Fruit fly (Drosophila melanogaster): ENCODE measurements around the gene Lsp1beta.

- no peak for TF ChIP-seq CG6854 (GFP tag; optimal IDR thresholded peaks at IDR 0.05)
- TF ChIP-seq Smox (GFP tag; optimal IDR thresholded peaks at IDR 0.05), result no peak
- TF ChIP-seq OdsH (GFP tag; optimal IDR thresholded peaks at IDR 0.05), result no peak
- no peak for TF ChIP-seq Hr39 (GFP tag; optimal IDR thresholded peaks at IDR 0.05)
- no peak for TF ChIP-seq CG4318 (GFP tag; optimal IDR thresholded peaks at IDR 0.05)
- no peak for TF ChIP-seq Sox15 (GFP tag; optimal IDR thresholded peaks at IDR 0.05)
Observed at dm6 chr2L:870285-870684, 28.0 kb upstream of the Lsp1beta start, which contains the start of gene PNUTS.
